Worm (Caenorhabditis elegans): ENCODE measurements around the gene C34F11.2.

- TF ChIP-seq him-1 (tag; optimal IDR thresholded peaks at IDR 0.05) (no peak), dao-5 (tag; optimal IDR thresholded peaks at IDR 0.05) (no peak), W03F9.2 (tag; optimal IDR thresholded peaks at IDR 0.05) (no peak)
These were observed 2.9 kb upstream of the C34F11.2 start for ce11 chrII:5209122-5209521.

Data from whole organism, L4/young adult.